Fruit fly (Drosophila melanogaster) whole organism: Measurements from ENCODE around the gene beat-IIIa.

Experiments used
- CG8478 ChIP-seq: fragments of >200 bp; optimal IDR thresholded peaks from 2 replicates; lab custom pipeline; 2018; ENCODE audit warnings: inconsistent platforms
- Dll ChIP-seq: fragments of >200 bp; optimal IDR thresholded peaks from 2 replicates; lab custom pipeline; 2017
- EcR ChIP-seq, 2 experiments: fragments of >200 bp; optimal IDR thresholded peaks; 2 replicates each; lab custom pipeline; 2017; ENCODE audit warnings: missing biosample characterization in 2 of 2, missing genetic modification characterization in 2 of 2, missing genetic modification reagents in 2 of 2
- pan ChIP-seq: fragments of >200 bp; optimal IDR thresholded peaks from 2 replicates; lab custom pipeline; 2017
- usp ChIP-seq: fragments of >200 bp; optimal IDR thresholded peaks from 2 replicates; lab custom pipeline; 2017; ENCODE audit warnings: missing biosample characterization, missing genetic modification characterization, mixed read lengths

DNA sequence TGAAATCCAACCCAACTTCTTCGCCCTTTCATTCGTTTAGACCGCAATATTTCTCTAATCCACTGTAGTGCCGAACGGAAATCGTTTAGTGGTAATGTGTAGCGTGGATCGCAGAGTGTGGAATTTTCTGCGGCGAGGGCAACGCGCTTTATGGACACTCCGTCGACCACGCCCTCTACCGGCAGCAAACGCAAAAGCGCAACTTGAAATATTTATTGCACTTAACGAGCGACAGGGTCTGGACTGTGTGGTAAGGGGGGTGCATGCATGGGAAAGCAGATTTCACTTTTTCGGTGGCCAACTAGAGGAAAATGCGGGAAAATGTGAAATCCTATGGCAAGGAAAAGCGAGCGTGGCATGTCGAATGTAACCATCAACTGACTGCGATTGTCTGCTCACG, 64.4 kb downstream of the beat-IIIa start:
- TF ChIP-seq CG8478 (lab: Kevin White, UChicago) (no peak), pan (lab: Kevin White, UChicago) (no peak), usp (GFP tag; lab: Kevin White, UChicago) (no peak), Dll (no peak), EcR (GFP tag; optimal IDR thresholded peaks at IDR 0.05; lab: Kevin White, UChicago) (no peak)
